Worm (Caenorhabditis elegans) whole organism, L2 larva: ENCODE results near the gene spe-29.

Experiments used
- F13H6.1 ChIP-seq: sonication (generic microtip); optimal IDR thresholded peaks from 2 replicates; lab custom pipeline; 2016; ENCODE audit warnings: missing genetic modification characterization, missing compliant biosample characterization
- R02D3.7 ChIP-seq: fragments of 150-350 bp; optimal IDR thresholded peaks from 2 replicates; lab custom pipeline; 2014; ENCODE audit warnings: missing biosample characterization, missing genetic modification characterization
- Y55F3AM.14 ChIP-seq: fragments of 200-800 bp; sonication (Bioruptor generic); optimal IDR thresholded peaks from 2 replicates; lab custom pipeline; 2018; ENCODE audit warnings: mild to moderate bottlenecking, missing genetic modification characterization, missing compliant biosample characterization
- ZK546.5 ChIP-seq: sonication (generic microtip); optimal IDR thresholded peaks from 2 replicates; lab custom pipeline; 2017; ENCODE audit warnings: missing biosample characterization, missing genetic modification characterization
- alr-1 ChIP-seq: fragments of 150-350 bp; optimal IDR thresholded peaks from 2 replicates; lab custom pipeline; 2014; ENCODE audit warnings: missing biosample characterization, missing genetic modification characterization
- aly-2 ChIP-seq: fragments of 150-350 bp; optimal IDR thresholded peaks from 2 replicates; lab custom pipeline; 2014; ENCODE audit warnings: missing biosample characterization, missing genetic modification characterization
- ama-1 ChIP-seq: fragments of 150-350 bp; optimal IDR thresholded peaks from 2 replicates; lab custom pipeline; 2018; ENCODE audit warnings: inconsistent platforms
- ceh-16 ChIP-seq: fragments of 150-350 bp; optimal IDR thresholded peaks from 2 replicates; lab custom pipeline; 2014; ENCODE audit warnings: missing biosample characterization, missing genetic modification characterization
- crh-2 ChIP-seq: sonication (generic microtip); optimal IDR thresholded peaks from 2 replicates; lab custom pipeline; 2017; ENCODE audit warnings: missing biosample characterization, missing genetic modification characterization
- dmd-4 ChIP-seq: sonication (generic microtip); optimal IDR thresholded peaks from 2 replicates; lab custom pipeline; 2017; ENCODE audit warnings: missing biosample characterization, missing genetic modification characterization
- elt-1 ChIP-seq: fragments of 150-350 bp; optimal IDR thresholded peaks from 2 replicates; lab custom pipeline; 2014; ENCODE audit warnings: missing biosample characterization, missing genetic modification characterization
- elt-3 ChIP-seq: sonication (generic microtip); optimal IDR thresholded peaks from 2 replicates; lab custom pipeline; 2017; ENCODE audit warnings: missing biosample characterization, missing genetic modification characterization
- fos-1 ChIP-seq: fragments of 150-350 bp; optimal IDR thresholded peaks from 2 replicates; lab custom pipeline; 2014; ENCODE audit warnings: missing biosample characterization, missing genetic modification characterization
- gmeb-1 ChIP-seq: fragments of 150-350 bp; optimal IDR thresholded peaks from 2 replicates; lab custom pipeline; 2014; ENCODE audit warnings: missing biosample characterization, missing genetic modification characterization
- lin-11 ChIP-seq: fragments of 150-350 bp; sonication (generic microtip); optimal IDR thresholded peaks from 2 replicates; lab custom pipeline; 2014; ENCODE audit warnings: missing biosample characterization, missing genetic modification characterization, inconsistent platforms, mixed read lengths
- lsy-2 ChIP-seq, 2 experiments: fragments of 150-350 bp in 1 of 2; sonication (generic microtip) in 1 of 2; optimal IDR thresholded peaks; 2 replicates each; lab custom pipeline; 2014 to 2017; ENCODE audit warnings: missing biosample characterization in 2 of 2, missing genetic modification characterization in 2 of 2
- mdl-1 ChIP-seq, 2 experiments: fragments of 150-350 bp in 1 of 2; sonication (generic microtip) in 1 of 2; optimal IDR thresholded peaks; 2 replicates each; lab custom pipeline; 2017; ENCODE audit warnings: missing biosample characterization in 2 of 2, missing genetic modification characterization in 2 of 2
- nhr-10 ChIP-seq: sonication (generic microtip); optimal IDR thresholded peaks from 2 replicates; lab custom pipeline; 2017; ENCODE audit warnings: missing biosample characterization, missing genetic modification characterization
- nhr-12 ChIP-seq: fragments of 150-350 bp; optimal IDR thresholded peaks from 2 replicates; lab custom pipeline; 2014; ENCODE audit warnings: missing biosample characterization, missing genetic modification characterization
- nhr-21 ChIP-seq: fragments of 150-350 bp; optimal IDR thresholded peaks from 2 replicates; lab custom pipeline; 2014; ENCODE audit warnings: missing biosample characterization, missing genetic modification characterization
- nhr-23 ChIP-seq: fragments of 150-350 bp; optimal IDR thresholded peaks from 2 replicates; lab custom pipeline; 2014; ENCODE audit warnings: missing biosample characterization, missing genetic modification reagents, missing genetic modification characterization
- nhr-25 ChIP-seq: fragments of 150-350 bp; sonication (generic microtip); optimal IDR thresholded peaks from 3 replicates; lab custom pipeline; 2014; ENCODE audit warnings: missing biosample characterization, missing genetic modification characterization
- peb-1 ChIP-seq: fragments of 150-350 bp; optimal IDR thresholded peaks from 2 replicates; lab custom pipeline; 2014; ENCODE audit warnings: missing biosample characterization, missing genetic modification characterization
- sma-3 ChIP-seq: sonication (generic microtip); optimal IDR thresholded peaks from 2 replicates; lab custom pipeline; 2016; ENCODE audit warnings: missing genetic modification reagents, missing genetic modification characterization, missing compliant biosample characterization
- snpc-4 ChIP-seq: fragments of 150-350 bp; optimal IDR thresholded peaks from 2 replicates; lab custom pipeline; 2014; ENCODE audit warnings: missing biosample characterization, missing genetic modification characterization
- unc-39 ChIP-seq: fragments of 150-350 bp; optimal IDR thresholded peaks from 2 replicates; lab custom pipeline; 2014; ENCODE audit warnings: missing biosample characterization, missing genetic modification characterization
- unc-62 ChIP-seq: fragments of 150-350 bp; optimal IDR thresholded peaks from 2 replicates; lab custom pipeline; 2014; ENCODE audit warnings: missing biosample characterization, missing genetic modification reagents, missing genetic modification characterization
- zag-1 ChIP-seq: fragments of 150-350 bp; optimal IDR thresholded peaks from 2 replicates; lab custom pipeline; 2014; ENCODE audit warnings: missing biosample characterization, missing genetic modification characterization
- ztf-1 ChIP-seq: fragments of 200-800 bp; sonication (Bioruptor generic); conservative IDR thresholded peaks from 2 replicates; pipeline ENCODE4 v1.3.6; 2022; ENCODE audit warnings: missing genetic modification characterization, missing compliant biosample characterization
- ztf-11 ChIP-seq: sonication (generic microtip); optimal IDR thresholded peaks from 2 replicates; lab custom pipeline; 2017; ENCODE audit warnings: missing biosample characterization, missing genetic modification characterization

spe-29 gene

DNA sequence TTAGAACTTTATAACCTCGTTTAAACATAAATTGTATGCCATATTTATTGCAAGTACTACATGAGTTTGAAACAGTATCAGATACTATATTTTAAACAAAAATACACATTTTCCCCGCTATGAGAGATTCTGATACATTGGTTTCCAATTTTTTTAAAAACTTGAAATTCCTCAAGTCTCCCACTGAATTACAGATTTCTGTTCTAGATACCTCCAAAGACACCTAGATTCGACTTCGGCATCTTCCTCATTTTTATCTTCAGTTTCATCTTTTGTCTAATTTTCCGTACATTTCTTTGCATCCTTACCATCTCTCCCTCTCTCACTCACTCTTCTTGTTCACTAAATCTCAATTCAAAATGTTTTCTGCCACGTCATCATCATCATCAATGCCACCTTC is 30.3 kb downstream of the spe-29 start, which contains the start of gene T13H10.2:
TSS of gene T13H10.2 (plus strand) at position 301 of the 400 bp plus-strand sequence.
- TF ChIP-seq F13H6.1 (tag; lab: Kevin White, UChicago) (no peak), crh-2 (tag; lab: Kevin White, UChicago) (peak; percentile 56)
- TF ChIP-seq, all 48 proteins: peak for 1

DNA sequence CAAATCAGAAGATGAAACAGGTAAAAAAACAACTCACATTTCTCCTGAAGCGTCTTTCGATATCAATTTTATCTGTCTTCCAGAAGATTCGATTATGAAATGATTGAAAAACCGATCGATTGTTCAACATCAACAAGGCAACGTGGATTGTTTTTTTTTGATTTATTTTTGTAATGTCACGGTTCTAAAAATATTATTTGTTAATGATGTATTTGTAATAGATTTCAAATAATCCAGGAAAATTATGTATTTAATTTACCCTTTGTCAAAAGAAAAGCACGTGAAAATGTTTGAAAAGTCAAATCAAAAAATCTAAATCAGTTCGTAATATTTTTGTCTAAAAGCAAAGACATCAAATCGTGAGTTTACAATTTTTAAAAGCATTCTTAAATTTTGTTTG is 35.4 kb downstream of the spe-29 start, which contains the start of the genes kin-5 and C47E12.11:
TSS of gene kin-5 (minus strand) at position 101 of the 400 bp plus-strand sequence.
TSS of gene C47E12.11 (plus strand) at position 320 of the 400 bp plus-strand sequence.
- no peak for TF ChIP-seq elt-3 (tag; lab: Kevin White, UChicago)
- no peak for TF ChIP-seq nhr-23 (tag; lab: Kevin White, UChicago)
- TF ChIP-seq F13H6.1 (tag; lab: Kevin White, UChicago) = no peak
- no peak for TF ChIP-seq Y55F3AM.14 (GFP tag; lab: Kevin White, UChicago)
- no peak for TF ChIP-seq ceh-16 (tag; lab: Kevin White, UChicago)
- TF ChIP-seq dmd-4 = no peak
- no peak for TF ChIP-seq sma-3 (GFP tag; lab: Kevin White, UChicago)
- no peak for TF ChIP-seq nhr-10 (tag; lab: Kevin White, UChicago)
- TF ChIP-seq ztf-11 (tag; lab: Kevin White, UChicago) = no peak
- no peak for TF ChIP-seq lin-11 (tag; lab: Kevin White, UChicago)

DNA sequence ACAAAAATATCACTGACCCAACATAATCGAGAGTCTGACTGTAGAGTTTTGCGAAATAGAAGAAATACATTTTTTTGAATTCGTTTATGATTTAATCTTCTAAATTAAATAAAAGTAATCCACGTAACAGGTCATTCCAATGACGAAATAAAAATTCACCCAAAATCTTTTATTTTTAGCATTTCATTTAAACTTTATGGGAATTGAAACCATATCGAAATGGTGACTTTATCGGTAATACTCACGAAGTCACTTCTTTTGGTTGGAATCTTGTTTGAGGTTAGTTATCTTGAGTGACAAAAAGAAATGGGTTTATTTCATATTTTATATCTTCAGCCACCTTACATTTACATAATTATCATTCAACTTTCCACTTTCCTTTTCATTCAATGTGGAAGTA is 38.9 kb downstream of the spe-29 start, which contains the start of the genes C47E12.12 and C47E12.10:
TSS of gene C47E12.12 (minus strand) at position 101 of the 400 bp plus-strand sequence.
TSS of gene C47E12.10 (plus strand) at position 172 of the 400 bp plus-strand sequence.
- TF ChIP-seq mdl-1 (tag; optimal IDR thresholded peaks at IDR 0.05; lab: Kevin White, UChicago) (no peak), snpc-4 (tag; lab: Kevin White, UChicago) (no peak), alr-1 (tag; lab: Kevin White, UChicago) (no peak)
- TF ChIP-seq, all 48 proteins: peak for 0

DNA sequence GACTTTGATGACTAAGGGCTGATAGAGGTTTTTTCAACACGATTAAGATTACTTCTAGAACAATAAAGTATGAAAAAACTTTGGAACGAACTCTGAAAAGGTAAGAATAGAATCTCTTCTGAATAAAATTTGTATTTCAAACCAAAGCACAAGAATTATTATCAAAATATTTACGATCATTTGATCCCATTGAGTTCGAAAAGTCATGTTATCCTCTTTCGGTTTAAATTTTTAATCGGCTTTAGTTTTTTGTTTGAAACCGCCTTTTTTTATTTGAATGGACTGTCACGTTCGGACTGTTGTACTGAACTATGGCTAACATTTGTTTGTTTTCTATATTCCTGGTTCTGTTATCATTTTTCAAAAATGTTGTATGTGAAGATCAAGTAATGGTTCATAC is 40.7 kb downstream of the spe-29 start, which contains the start of gene C47E12.9:
TSS of gene C47E12.9 (plus strand) at position 301 of the 400 bp plus-strand sequence.
- no peak for TF ChIP-seq ceh-16 (tag; lab: Kevin White, UChicago)
- TF ChIP-seq ztf-11 (tag; lab: Kevin White, UChicago) = no peak
- TF ChIP-seq zag-1 (tag; lab: Kevin White, UChicago) = no peak
- no peak for TF ChIP-seq unc-39 (tag; lab: Kevin White, UChicago)
- TF ChIP-seq nhr-12 = no peak
- no peak for TF ChIP-seq ZK546.5 (tag; lab: Kevin White, UChicago)
- TF ChIP-seq R02D3.7 (tag; lab: Kevin White, UChicago) = no peak

DNA sequence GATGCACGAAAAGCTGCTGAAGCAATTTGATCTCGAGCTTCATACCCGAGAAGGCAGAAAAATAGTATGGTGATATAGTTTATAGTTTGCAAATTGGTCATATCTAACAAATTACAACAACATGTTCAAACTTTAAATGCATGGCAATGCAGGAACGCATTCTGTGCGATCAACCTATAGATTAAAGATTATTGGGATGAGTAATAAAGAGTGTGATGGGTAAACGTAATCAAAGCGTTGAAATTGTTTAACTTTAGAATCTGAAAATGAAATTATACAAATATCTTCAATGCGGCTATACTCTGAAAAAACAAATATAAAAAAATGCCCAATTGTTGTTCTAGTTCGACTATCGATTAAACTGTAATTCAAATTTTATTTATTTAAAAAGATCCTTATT is 42.6 kb downstream of the spe-29 start, which contains the start of gene C47E12.14:
TSS of gene C47E12.14 (minus strand) at position 101 of the 400 bp plus-strand sequence.
- TF ChIP-seq lin-11 (tag; lab: Kevin White, UChicago) (no peak), elt-1 (tag; lab: Kevin White, UChicago) (no peak), aly-2 (no peak), nhr-21 (tag; lab: Kevin White, UChicago) (no peak), elt-3 (tag; lab: Kevin White, UChicago) (no peak), lsy-2 (tag; optimal IDR thresholded peaks at IDR 0.05; lab: Kevin White, UChicago) (no peak), ztf-11 (tag; lab: Kevin White, UChicago) (no peak), ama-1 (lab: Kevin White, UChicago) (no peak), nhr-25 (tag; lab: Kevin White, UChicago) (no peak), unc-62 (no peak), nhr-23 (tag; lab: Kevin White, UChicago) (no peak)
- TF ChIP-seq, all 48 proteins: peak for 0

DNA sequence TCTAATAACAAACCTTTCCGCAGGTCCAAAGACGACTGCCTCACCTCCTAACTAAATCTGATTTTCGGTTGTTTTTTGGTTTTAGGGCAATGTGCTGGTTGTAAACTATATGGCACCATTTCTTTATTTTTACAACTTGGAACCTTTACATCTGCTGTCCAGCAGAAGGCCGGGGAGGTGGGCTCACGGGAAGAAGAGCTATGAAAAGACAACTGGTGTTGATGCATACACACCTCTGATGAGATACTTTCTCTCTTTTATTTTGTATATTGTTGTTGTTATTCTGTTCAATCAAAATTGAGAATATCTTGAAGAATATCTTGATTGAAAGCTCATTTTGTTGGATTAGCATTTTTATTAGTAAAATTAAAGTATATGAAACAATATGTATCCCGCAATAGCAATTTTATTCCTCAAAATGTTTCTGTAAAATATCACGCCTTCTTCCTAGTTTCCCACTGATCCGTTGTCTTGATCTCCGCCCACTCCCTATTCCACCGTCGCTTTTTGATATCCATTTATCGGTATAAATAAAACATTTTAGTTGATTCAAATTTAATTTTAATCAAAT is 44.0 kb downstream of the spe-29 start, which contains the start of gene dhp-2:
TSS of gene dhp-2 (plus strand) at position 521 of the 571 bp plus-strand sequence.
- TF ChIP-seq nhr-10 (tag; lab: Kevin White, UChicago) = no peak
- no peak for TF ChIP-seq ztf-11 (tag; lab: Kevin White, UChicago)
- no peak for TF ChIP-seq peb-1 (tag; lab: Kevin White, UChicago)
- no peak for TF ChIP-seq ztf-1 (GFP tag; lab: Robert Waterston, UW)
- no peak for TF ChIP-seq lin-11 (tag; lab: Kevin White, UChicago)
- no peak for TF ChIP-seq nhr-23 (tag; lab: Kevin White, UChicago)
- TF ChIP-seq fos-1 (tag; lab: Kevin White, UChicago) = no peak
- no peak for TF ChIP-seq gmeb-1 (tag; lab: Kevin White, UChicago)
- TF ChIP-seq elt-3 (tag; lab: Kevin White, UChicago) = no peak
- no peak for TF ChIP-seq mdl-1 (tag; optimal IDR thresholded peaks at IDR 0.05; lab: Kevin White, UChicago)
- TF ChIP-seq, all 48 proteins: peak for 0
